Fruit fly (Drosophila melanogaster): ENCODE results near the gene psd.

The psd gene

dm6 chr2L:5963251-5963650, 1.5 kb downstream of the psd start:
- TF ChIP-seq Hnf4 (GFP tag; optimal IDR thresholded peaks at IDR 0.05) (no peak), h (GFP tag; optimal IDR thresholded peaks at IDR 0.05) (no peak), Rel (GFP tag; optimal IDR thresholded peaks at IDR 0.05) (no peak), Rel (tag; optimal IDR thresholded peaks at IDR 0.05) (no peak), Vsx2 (GFP tag; optimal IDR thresholded peaks at IDR 0.05; ENCODE audit: partially characterized antibody) (no peak)

DNA sequence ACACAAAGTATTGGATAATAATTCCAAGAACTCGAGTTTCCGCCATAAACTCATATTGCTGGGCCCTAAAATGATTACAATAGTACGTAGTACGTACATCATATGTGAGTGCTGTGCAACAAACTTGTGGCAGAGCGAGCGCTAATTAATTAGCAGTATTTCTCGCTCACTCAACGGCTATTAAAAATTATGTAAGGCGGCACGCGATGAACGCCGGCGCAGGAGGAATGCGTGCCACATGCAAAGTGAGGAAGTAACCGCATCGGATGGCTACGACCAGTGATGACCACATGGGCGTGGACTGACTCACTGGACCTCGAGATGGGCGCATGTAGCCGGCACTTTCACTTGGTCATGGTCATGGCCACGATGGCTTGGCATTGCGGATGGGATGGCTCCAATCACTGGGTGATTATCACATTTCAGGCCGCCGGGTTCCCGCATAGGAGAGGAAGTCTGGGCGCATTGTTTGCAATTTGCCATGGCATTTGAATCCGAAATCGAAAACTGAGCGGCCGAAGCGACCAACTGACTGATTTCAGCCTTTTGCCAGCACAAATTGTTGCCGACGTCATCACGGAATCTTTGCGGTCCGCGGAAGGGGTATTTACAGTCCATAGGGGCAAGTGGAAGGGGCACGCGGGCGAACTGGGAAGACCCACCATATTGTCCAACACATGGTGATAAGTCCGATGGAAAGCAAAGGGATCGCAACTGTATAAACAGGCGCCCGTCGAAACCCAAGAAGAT, 3.4 kb downstream of the psd start:
- TF ChIP-seq h (GFP tag; optimal IDR thresholded peaks at IDR 0.05) (no peak), Hr78 (GFP tag; optimal IDR thresholded peaks at IDR 0.05) (no peak), CG32264 (GFP tag; optimal IDR thresholded peaks at IDR 0.05) (no peak), Hnf4 (GFP tag; optimal IDR thresholded peaks at IDR 0.05) (no peak), dmrt93B (GFP tag; optimal IDR thresholded peaks at IDR 0.05) (no peak), Myc (optimal IDR thresholded peaks at IDR 0.05) (no peak), foxo (GFP tag; optimal IDR thresholded peaks at IDR 0.05) (no peak), Dif (GFP tag; optimal IDR thresholded peaks at IDR 0.05; ENCODE audit: partially characterized antibody) (no peak), rgr (GFP tag; optimal IDR thresholded peaks at IDR 0.05) (no peak), Dfd (GFP tag; optimal IDR thresholded peaks at IDR 0.05) (no peak), psq (GFP tag; optimal IDR thresholded peaks at IDR 0.05) (no peak), dl (GFP tag; optimal IDR thresholded peaks at IDR 0.05; ENCODE audit: insufficient read depth in 1 of 2, partially characterized antibody in 2 of 2) (no peak), ey (GFP tag; optimal IDR thresholded peaks at IDR 0.05) (no peak)

DNA sequence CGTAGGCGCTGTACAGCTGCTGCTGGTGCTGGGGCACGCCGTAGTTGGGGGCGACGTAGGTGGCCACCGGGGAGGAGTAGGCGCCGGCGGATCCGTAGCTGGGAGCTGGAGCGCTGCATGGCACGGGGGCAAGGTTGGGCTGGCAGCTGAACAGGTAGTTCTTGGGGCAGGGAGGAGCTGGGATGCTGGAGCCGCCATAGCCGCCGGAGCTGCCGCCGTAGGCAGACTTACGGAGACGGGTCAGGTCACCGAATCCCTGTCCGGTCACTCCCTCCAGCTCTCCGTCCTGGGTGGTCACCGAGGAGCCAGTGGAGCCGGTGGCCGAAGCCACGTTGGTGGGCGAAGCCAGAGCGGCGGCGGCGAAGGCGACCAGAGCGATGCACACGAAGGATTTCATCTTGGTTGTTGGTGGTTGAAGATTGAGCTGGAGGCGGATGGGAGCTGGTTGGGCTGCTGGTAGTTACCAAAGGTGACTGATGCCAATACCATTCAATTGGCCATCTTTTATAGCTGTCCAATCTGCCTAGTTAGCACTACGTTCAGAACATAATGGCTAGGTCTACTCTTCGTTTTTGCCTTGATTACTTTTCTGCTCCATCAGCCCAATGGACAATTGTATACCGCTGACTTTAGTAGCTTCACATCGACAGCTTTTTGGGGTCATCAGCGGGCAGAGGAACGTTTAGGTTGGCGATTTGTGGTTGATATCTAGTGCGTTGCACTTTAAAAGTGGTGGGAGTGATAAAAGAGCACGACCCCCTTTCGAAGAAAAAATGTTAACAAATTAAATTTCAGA, 4.7 kb downstream of the psd start, which contains the start of gene Vm26Aa:
Vm26Aa (minus strand) TSS at position 478 of the 796 bp plus-strand sequence.
- no peak for TF ChIP-seq br (GFP tag; optimal IDR thresholded peaks at IDR 0.05)
- no peak for TF ChIP-seq tai (GFP tag; optimal IDR thresholded peaks at IDR 0.05)
- no peak for TF ChIP-seq dmrt93B (GFP tag; optimal IDR thresholded peaks at IDR 0.05)
- no peak for TF ChIP-seq Myc (optimal IDR thresholded peaks at IDR 0.05)
- no peak for TF ChIP-seq Sp1 (GFP tag; optimal IDR thresholded peaks at IDR 0.05)
- no peak for TF ChIP-seq Abd-B (GFP tag; optimal IDR thresholded peaks at IDR 0.05)
- no peak for TF ChIP-seq woc (GFP tag; optimal IDR thresholded peaks at IDR 0.05)
- no peak for TF ChIP-seq sage (GFP tag; optimal IDR thresholded peaks at IDR 0.05)
- no peak for TF ChIP-seq psq (GFP tag; optimal IDR thresholded peaks at IDR 0.05)
- no peak for TF ChIP-seq N (GFP tag; optimal IDR thresholded peaks at IDR 0.05)
- no peak for TF ChIP-seq usp (GFP tag; optimal IDR thresholded peaks at IDR 0.05)

DNA sequence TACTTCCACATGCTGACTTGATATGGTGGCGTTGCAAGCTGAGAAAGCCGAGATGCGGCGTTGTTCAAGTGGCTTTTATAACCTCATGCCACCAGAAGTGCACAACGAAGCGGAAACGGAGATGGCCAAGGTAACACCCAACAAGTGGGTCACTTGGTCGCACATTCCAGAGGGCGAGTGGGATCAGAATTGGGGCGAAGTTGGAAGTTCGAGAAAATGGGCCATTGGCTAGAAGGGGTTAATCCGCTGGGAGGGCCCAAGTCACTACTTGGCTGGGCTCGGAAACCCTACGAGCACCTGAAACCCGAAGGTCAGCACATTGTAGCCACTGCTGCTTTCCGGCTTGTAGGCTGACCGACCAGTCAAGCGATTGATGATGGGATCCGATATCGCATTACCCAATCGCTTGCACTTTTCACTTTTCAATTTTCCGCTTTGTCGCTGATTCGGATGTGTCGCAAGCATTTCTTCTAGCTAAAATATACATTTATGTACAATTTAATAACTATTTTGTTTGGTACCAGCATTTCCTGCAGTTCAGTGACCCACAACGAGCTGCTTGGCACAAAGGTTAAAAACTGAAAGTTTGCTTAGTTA, 6.1 kb downstream of the psd start, which contains the start of gene Vm26Ac:
Vm26Ac (minus strand) TSS at position 51 of the 597 bp plus-strand sequence.
- TF ChIP-seq Sp1 (GFP tag; optimal IDR thresholded peaks at IDR 0.05) (no peak), psq (GFP tag; optimal IDR thresholded peaks at IDR 0.05) (no peak), Abd-B (GFP tag; optimal IDR thresholded peaks at IDR 0.05) (no peak), Mio (GFP tag; optimal IDR thresholded peaks at IDR 0.05) (no peak), CrebA (GFP tag; optimal IDR thresholded peaks at IDR 0.05; ENCODE audit: borderline replicate concordance) (no peak), woc (GFP tag; optimal IDR thresholded peaks at IDR 0.05) (no peak), usp (GFP tag; optimal IDR thresholded peaks at IDR 0.05) (no peak), Rel (GFP tag; optimal IDR thresholded peaks at IDR 0.05) (no peak), Rel (tag; optimal IDR thresholded peaks at IDR 0.05) (no peak), N (GFP tag; optimal IDR thresholded peaks at IDR 0.05) (no peak)

DNA sequence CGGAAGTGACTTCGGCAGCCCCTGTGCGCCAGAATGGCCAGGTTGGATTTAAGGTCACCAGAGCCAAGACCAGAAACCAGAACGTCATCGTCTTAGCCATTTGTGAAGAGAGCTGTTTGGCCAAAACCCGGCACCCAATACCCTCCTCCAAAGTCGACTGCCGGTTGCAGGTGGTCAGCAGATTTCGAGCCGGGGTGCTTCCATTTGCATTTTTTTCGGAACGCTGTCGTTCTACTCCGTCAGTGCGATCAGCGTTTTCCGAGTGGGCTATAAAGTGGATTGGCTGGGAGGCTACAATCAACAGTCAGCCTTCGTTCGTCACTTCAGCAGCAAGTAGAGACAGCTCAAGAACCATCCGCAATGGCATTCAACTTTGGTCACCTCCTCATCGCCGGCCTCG, 8.0 kb downstream of the psd start, which contains the start of the genes CG13998 and Vm26Ab:
CG13998 (minus strand) TSS at position 114 of the 400 bp plus-strand sequence.
Vm26Ab (plus strand) TSS at position 299 of the 400 bp plus-strand sequence.
- TF ChIP-seq fru (GFP tag; optimal IDR thresholded peaks at IDR 0.05), result no peak
- TF ChIP-seq CG9705 (GFP tag; optimal IDR thresholded peaks at IDR 0.05), result no peak
- TF ChIP-seq Hr78 (GFP tag; optimal IDR thresholded peaks at IDR 0.05), result no peak
